Worm (Caenorhabditis elegans) whole organism, L1 larva: ENCODE measurements around the gene arl-3.

ENCODE experiments used
- F16B12.6 ChIP-seq: fragments of 150-350 bp; optimal IDR thresholded peaks from 2 replicates; lab custom pipeline; 2014; ENCODE audit warnings: missing biosample characterization, missing genetic modification characterization
- Y116A8C.19 ChIP-seq: sonication (generic microtip); optimal IDR thresholded peaks from 2 replicates; lab custom pipeline; 2016; ENCODE audit warnings: missing compliant biosample characterization, missing genetic modification characterization, borderline replicate concordance
- ama-1 ChIP-seq: fragments of 150-350 bp; optimal IDR thresholded peaks from 2 replicates; lab custom pipeline; 2014
- blmp-1 ChIP-seq: fragments of 150-350 bp; optimal IDR thresholded peaks from 2 replicates; lab custom pipeline; 2014; ENCODE audit warnings: missing biosample characterization, missing genetic modification characterization
- ceh-63 ChIP-seq: fragments of 200-800 bp; sonication (Bioruptor generic); optimal IDR thresholded peaks from 2 replicates; lab custom pipeline; 2018; ENCODE audit warnings: mild to moderate bottlenecking, missing genetic modification characterization, missing compliant biosample characterization
- ceh-8 ChIP-seq: fragments of 200-800 bp; sonication (Bioruptor generic); optimal IDR thresholded peaks from 2 replicates; lab custom pipeline; 2018; ENCODE audit warnings: mild to moderate bottlenecking, missing genetic modification characterization, moderate library complexity, missing compliant biosample characterization
- ceh-88 ChIP-seq: fragments of 200-800 bp; sonication (Bioruptor generic); IDR thresholded peaks from 2 replicates; pipeline ENCODE4 v1.3.6; 2022; ENCODE audit warnings: missing genetic modification characterization, missing compliant biosample characterization
- ceh-90 ChIP-seq: sonication (generic microtip); optimal IDR thresholded peaks from 2 replicates; lab custom pipeline; 2016; ENCODE audit warnings: missing genetic modification characterization, missing compliant biosample characterization
- ces-1 ChIP-seq: fragments of 150-350 bp; optimal IDR thresholded peaks from 2 replicates; lab custom pipeline; 2014; ENCODE audit warnings: missing biosample characterization, missing genetic modification reagents, missing genetic modification characterization
- dpl-1 ChIP-seq, 3 experiments: fragments of 150-350 bp in 2 of 3; sonication (generic microtip) in 1 of 3; optimal IDR thresholded peaks; 2 replicates each; lab custom pipeline; 2014 to 2017; ENCODE audit warnings: missing biosample characterization in 3 of 3, missing genetic modification characterization in 3 of 3, missing genetic modification reagents in 3 of 3
- dsc-1 ChIP-seq: sonication (generic microtip); optimal IDR thresholded peaks from 2 replicates; lab custom pipeline; 2016; ENCODE audit warnings: mild to moderate bottlenecking, missing genetic modification characterization, missing compliant biosample characterization
- efl-1 ChIP-seq, 4 experiments: fragments of 150-350 bp; optimal IDR thresholded peaks in 3 of 4; peaks in 1 of 4; 1 replicate in 1 of 4; 2 replicates in 3 of 4; lab custom pipeline; 2014; ENCODE audit warnings: missing biosample characterization in 2 of 4, missing genetic modification characterization in 2 of 4, missing genetic modification reagents in 2 of 4
- egl-27 ChIP-seq, 2 experiments: fragments of 150-350 bp in 1 of 2; sonication (generic microtip); optimal IDR thresholded peaks; 3 replicates each; lab custom pipeline; 2017 to 2018; ENCODE audit warnings: missing biosample characterization in 2 of 2, missing genetic modification characterization in 2 of 2, missing genetic modification reagents in 2 of 2
- elt-2 ChIP-seq: sonication (generic microtip); optimal IDR thresholded peaks from 2 replicates; lab custom pipeline; 2016; ENCODE audit warnings: missing genetic modification characterization, mild to moderate bottlenecking, inconsistent platforms, missing compliant biosample characterization, missing genetic modification reagents
- elt-3 ChIP-seq, 6 experiments: fragments of 150-350 bp in 1 of 6; sonication (generic microtip); optimal IDR thresholded peaks; 2 replicates each; lab custom pipeline; 2017 to 2018; ENCODE audit warnings: missing biosample characterization in 6 of 6, missing genetic modification characterization in 6 of 6, inconsistent platforms in 1 of 6
- fkh-10 ChIP-seq: sonication (generic microtip); optimal IDR thresholded peaks from 2 replicates; lab custom pipeline; 2017; ENCODE audit warnings: missing biosample characterization, missing genetic modification reagents, missing genetic modification characterization
- fkh-4 ChIP-seq: sonication (generic microtip); optimal IDR thresholded peaks from 2 replicates; lab custom pipeline; 2016; ENCODE audit warnings: missing compliant biosample characterization, missing genetic modification characterization, borderline replicate concordance
- fkh-8 ChIP-seq: sonication (generic microtip); optimal IDR thresholded peaks from 2 replicates; lab custom pipeline; 2016; ENCODE audit warnings: mild to moderate bottlenecking, missing genetic modification characterization, missing compliant biosample characterization
- hlh-17 ChIP-seq: fragments of 200-800 bp; sonication (Bioruptor generic); optimal IDR thresholded peaks from 2 replicates; lab custom pipeline; 2018; ENCODE audit warnings: missing genetic modification characterization, mild to moderate bottlenecking, missing compliant biosample characterization, moderate library complexity, borderline replicate concordance
- hlh-4 ChIP-seq: sonication (generic microtip); optimal IDR thresholded peaks from 2 replicates; lab custom pipeline; 2016; ENCODE audit warnings: mild to moderate bottlenecking, missing genetic modification characterization, missing compliant biosample characterization
- irx-1 ChIP-seq: sonication (generic microtip); optimal IDR thresholded peaks from 2 replicates; lab custom pipeline; 2016; ENCODE audit warnings: missing genetic modification characterization, missing compliant biosample characterization
- isw-1 ChIP-seq: fragments of 200-800 bp; sonication (Bioruptor generic); IDR thresholded peaks from 2 replicates; pipeline ENCODE4 v1.3.6; 2022; ENCODE audit warnings: missing genetic modification characterization, missing compliant biosample characterization
- lin-13 ChIP-seq: fragments of 150-350 bp; optimal IDR thresholded peaks from 2 replicates; lab custom pipeline; 2014; ENCODE audit warnings: missing biosample characterization, missing genetic modification reagents, missing genetic modification characterization
- lin-15B ChIP-seq: fragments of 150-350 bp; sonication (generic microtip); optimal IDR thresholded peaks from 3 replicates; lab custom pipeline; 2014; ENCODE audit warnings: missing biosample characterization, missing genetic modification characterization
- lin-39 ChIP-seq: fragments of 150-350 bp; optimal IDR thresholded peaks from 2 replicates; lab custom pipeline; 2014; ENCODE audit warnings: missing biosample characterization, missing genetic modification reagents, missing genetic modification characterization
- lir-3 ChIP-seq: sonication (generic microtip); optimal IDR thresholded peaks from 2 replicates; lab custom pipeline; 2016; ENCODE audit warnings: mild to moderate bottlenecking, missing genetic modification characterization, moderate library complexity, missing compliant biosample characterization; ENCODE audit not compliant: poor library complexity
- mep-1 ChIP-seq: fragments of 150-350 bp; optimal IDR thresholded peaks from 2 replicates; lab custom pipeline; 2014; ENCODE audit warnings: missing biosample characterization, missing genetic modification characterization
- nhr-11 ChIP-seq: fragments of 150-350 bp; optimal IDR thresholded peaks from 2 replicates; lab custom pipeline; 2014; ENCODE audit warnings: missing biosample characterization, missing genetic modification characterization
- nhr-12 ChIP-seq: sonication (generic microtip); optimal IDR thresholded peaks from 2 replicates; lab custom pipeline; 2017; ENCODE audit warnings: missing biosample characterization, missing genetic modification characterization
- nhr-19 ChIP-seq: fragments of 200-800 bp; sonication (Bioruptor generic); conservative IDR thresholded peaks from 2 replicates; pipeline ENCODE4 v1.3.6; 2022; ENCODE audit warnings: missing genetic modification characterization, missing compliant biosample characterization
- nhr-28 ChIP-seq: fragments of 150-350 bp; optimal IDR thresholded peaks from 2 replicates; lab custom pipeline; 2014; ENCODE audit warnings: missing biosample characterization, missing genetic modification characterization
- nhr-47 ChIP-seq: sonication (generic microtip); optimal IDR thresholded peaks from 2 replicates; lab custom pipeline; 2016; ENCODE audit warnings: mild to moderate bottlenecking, missing genetic modification characterization, moderate library complexity, missing compliant biosample characterization
- nhr-71 ChIP-seq: sonication (generic microtip); optimal IDR thresholded peaks from 2 replicates; lab custom pipeline; 2016; ENCODE audit warnings: mild to moderate bottlenecking, missing genetic modification characterization, moderate library complexity, missing compliant biosample characterization
- nhr-84 ChIP-seq: sonication (generic microtip); optimal IDR thresholded peaks from 2 replicates; lab custom pipeline; 2017; ENCODE audit warnings: missing biosample characterization, missing genetic modification characterization
- nhr-85 ChIP-seq: sonication (generic microtip); peaks from one replicate; lab custom pipeline; 2016; ENCODE audit warnings: missing genetic modification characterization, inconsistent platforms, missing compliant biosample characterization
- nhr-90 ChIP-seq: sonication (generic microtip); optimal IDR thresholded peaks from 2 replicates; lab custom pipeline; 2016; ENCODE audit warnings: mild to moderate bottlenecking, missing genetic modification characterization, missing compliant biosample characterization; ENCODE audit not compliant: poor library complexity
- pqm-1 ChIP-seq: sonication (generic microtip); optimal IDR thresholded peaks from 3 replicates; lab custom pipeline; 2017; ENCODE audit warnings: missing biosample characterization, missing genetic modification characterization
- snpc-4 ChIP-seq: fragments of 150-350 bp; optimal IDR thresholded peaks from 2 replicates; lab custom pipeline; 2014; ENCODE audit warnings: missing biosample characterization, missing genetic modification characterization
- snu-23 ChIP-seq: sonication (generic microtip); optimal IDR thresholded peaks from 2 replicates; lab custom pipeline; 2016; ENCODE audit warnings: missing genetic modification characterization, missing compliant biosample characterization
- sox-4 ChIP-seq: sonication (generic microtip); optimal IDR thresholded peaks from 2 replicates; lab custom pipeline; 2016; ENCODE audit warnings: missing genetic modification characterization, missing compliant biosample characterization
- sup-37 ChIP-seq: fragments of 200-800 bp; sonication (Bioruptor generic); optimal IDR thresholded peaks from 2 replicates; lab custom pipeline; 2018; ENCODE audit warnings: mild to moderate bottlenecking, missing genetic modification characterization, missing compliant biosample characterization
- unc-86 ChIP-seq: sonication (generic microtip); optimal IDR thresholded peaks from 2 replicates; lab custom pipeline; 2016; ENCODE audit warnings: missing genetic modification characterization, missing compliant biosample characterization
- xbp-1 ChIP-seq: sonication (generic microtip); optimal IDR thresholded peaks from 2 replicates; lab custom pipeline; 2016; ENCODE audit warnings: missing genetic modification characterization, missing compliant biosample characterization
- ztf-11 ChIP-seq, 2 experiments: sonication (generic microtip); optimal IDR thresholded peaks; 2 replicates each; lab custom pipeline; 2016 to 2017; ENCODE audit warnings: missing genetic modification characterization in 2 of 2, missing biosample characterization in 1 of 2, missing compliant biosample characterization in 1 of 2
- ztf-4 ChIP-seq: fragments of 150-350 bp; optimal IDR thresholded peaks from 2 replicates; lab custom pipeline; 2014; ENCODE audit warnings: missing biosample characterization, missing genetic modification characterization

The arl-3 gene

DNA sequence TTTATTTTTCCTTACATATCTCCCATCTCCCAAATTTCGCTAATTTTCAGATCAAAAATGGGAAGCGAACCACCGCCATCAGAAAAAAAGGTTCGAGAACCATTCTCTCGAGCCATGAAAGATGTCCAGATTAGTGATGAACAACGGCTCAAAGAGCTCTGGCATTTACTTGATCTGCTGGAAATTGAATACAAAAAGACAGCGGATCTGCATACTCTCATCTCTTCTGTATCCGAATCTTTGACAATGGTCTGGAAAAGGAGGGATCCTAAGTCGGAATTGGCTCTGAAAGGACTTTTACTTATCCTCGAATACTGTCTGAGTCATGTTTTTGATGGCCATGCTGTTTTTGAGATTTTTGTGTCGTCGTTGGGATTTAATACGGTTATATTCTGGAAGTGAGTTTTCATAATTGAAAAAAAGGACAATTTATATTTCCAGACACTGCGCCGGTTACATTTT is 5.4 kb upstream of the arl-3 start, which contains the start of gene tps-2:
Gene tps-2, plus strand, starts transcription at position 51 of the 462 bp plus-strand sequence.
- TF ChIP-seq ceh-8 (no peak), ama-1 (lab: Kevin White, UChicago) (peak; percentile 63)

DNA sequence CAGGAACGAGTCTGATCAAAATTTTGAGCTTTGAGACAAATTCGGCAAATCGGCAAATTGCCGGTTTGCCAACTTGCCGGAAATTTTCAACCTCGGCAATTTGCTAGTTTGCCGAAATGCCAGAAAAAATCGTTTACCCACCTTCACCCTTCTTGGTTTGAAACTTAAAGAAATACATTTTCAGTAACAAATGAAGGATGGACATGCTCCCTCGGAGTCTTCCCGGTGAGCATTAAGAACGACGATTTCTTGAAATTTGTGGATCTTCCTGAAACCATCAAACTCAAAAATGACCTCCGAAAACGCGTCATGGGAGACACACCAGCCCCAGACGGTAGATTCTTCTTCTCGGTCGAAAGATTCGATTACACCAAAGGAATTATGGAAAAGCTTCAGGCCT is 3.5 kb upstream of the arl-3 start:
- TF ChIP-seq efl-1 (optimal IDR thresholded peaks at IDR 0.05; lab: Kevin White, UChicago), result no peak
- TF ChIP-seq efl-1 (GFP tag; optimal IDR thresholded peaks at IDR 0.05 in 1 of 2; lab: Kevin White, UChicago), result peak in 1 of 2 experiments; percentile 51
- no peak for TF ChIP-seq ceh-63 (GFP tag; lab: Kevin White, UChicago)
- TF ChIP-seq, all 84 proteins: peak for 1

DNA sequence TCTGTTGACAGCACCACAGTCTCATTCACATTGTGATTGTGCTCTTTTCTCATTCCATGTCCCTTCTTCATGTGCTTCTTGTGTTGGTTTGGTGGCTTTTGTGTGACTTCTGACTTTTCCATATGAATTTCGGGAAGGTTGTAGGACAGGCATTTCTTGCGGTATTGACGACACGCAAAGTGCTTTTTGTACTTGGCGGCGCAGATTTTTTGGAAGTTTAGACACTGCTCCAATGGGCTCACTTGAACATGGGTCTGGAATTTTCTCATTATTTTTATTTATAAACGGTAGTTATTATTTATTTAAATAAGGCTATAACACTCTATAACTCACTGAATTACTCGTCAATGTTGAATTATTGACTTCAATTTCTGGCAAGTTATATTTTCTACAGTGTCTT is 2.0 kb upstream of the arl-3 start:
- TF ChIP-seq ces-1 (GFP tag; lab: Kevin White, UChicago) (no peak), elt-2 (peak; percentile 15), nhr-12 (tag; lab: Kevin White, UChicago) (no peak), lin-15B (tag; lab: Kevin White, UChicago) (no peak), ztf-4 (peak; percentile 49), isw-1 (GFP tag; lab: Robert Waterston, UW) (no peak), irx-1 (tag; lab: Kevin White, UChicago) (no peak), nhr-71 (tag; lab: Kevin White, UChicago) (no peak), nhr-47 (tag; lab: Kevin White, UChicago) (no peak), snpc-4 (tag; lab: Kevin White, UChicago) (no peak)

DNA sequence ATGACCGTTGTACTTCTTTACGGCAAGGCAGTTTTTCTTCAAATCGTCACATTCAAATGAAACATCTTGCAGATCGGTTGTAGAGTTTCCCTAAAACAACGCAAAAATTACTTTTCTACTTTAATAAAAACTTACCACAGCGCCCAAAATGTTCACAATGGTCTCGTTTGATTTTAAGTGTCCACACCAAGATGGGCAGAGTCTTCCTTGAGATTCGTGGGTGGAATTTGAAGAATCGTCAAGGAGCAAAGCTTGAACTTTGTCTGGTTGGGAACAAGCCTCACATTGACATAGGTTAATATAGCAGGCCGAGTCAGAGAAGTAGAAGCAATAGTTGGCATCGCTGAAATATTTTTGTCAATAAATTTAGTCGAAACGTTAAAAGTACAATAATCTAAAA is 1.2 kb upstream of the arl-3 start:
- TF ChIP-seq elt-2, result no peak
- TF ChIP-seq fkh-4, result no peak
- TF ChIP-seq fkh-8 (tag; lab: Kevin White, UChicago), result no peak
- TF ChIP-seq hlh-4, result no peak
- no peak for TF ChIP-seq pqm-1 (tag; lab: Kevin White, UChicago)
- TF ChIP-seq ces-1 (GFP tag; lab: Kevin White, UChicago), result no peak
- TF ChIP-seq elt-3 (tag; optimal IDR thresholded peaks at IDR 0.05; lab: Kevin White, UChicago), result no peak
- TF ChIP-seq nhr-84 (tag; lab: Kevin White, UChicago), result no peak
- no peak for TF ChIP-seq xbp-1 (tag; lab: Kevin White, UChicago)
- TF ChIP-seq nhr-19 (GFP tag; lab: Robert Waterston, UW), result no peak
- no peak for TF ChIP-seq isw-1 (GFP tag; lab: Robert Waterston, UW)
- no peak for TF ChIP-seq lin-13

DNA sequence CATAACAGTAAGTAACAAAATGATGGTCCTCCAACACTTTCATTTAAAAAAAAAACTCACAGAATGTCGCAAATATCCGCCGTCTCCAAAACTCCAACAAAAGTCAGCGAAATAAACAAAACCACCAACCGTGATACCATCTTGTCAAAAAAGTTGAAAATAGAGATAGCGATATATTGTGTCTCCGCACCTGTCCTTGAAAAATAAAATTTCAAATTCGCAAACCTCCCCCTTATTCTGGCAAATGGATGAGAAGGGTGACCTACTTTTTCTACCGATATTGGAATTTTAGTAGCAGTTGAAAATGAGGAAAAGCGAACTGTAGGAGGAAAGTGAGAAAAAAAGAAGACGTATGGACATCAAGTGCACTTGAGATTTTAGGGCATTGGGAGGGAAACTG is 793 bp upstream of the arl-3 start, which contains the start of gene F19H8.2:
Gene F19H8.2, minus strand, starts transcription at position 391 of the 400 bp plus-strand sequence.
- TF ChIP-seq fkh-10 (GFP tag; lab: Kevin White, UChicago) (no peak), lir-3 (tag; lab: Kevin White, UChicago) (no peak), blmp-1 (tag; lab: Kevin White, UChicago) (peak; percentile 84), lin-39 (tag; lab: Kevin White, UChicago) (no peak), mep-1 (tag; lab: Kevin White, UChicago) (peak; percentile 12), dpl-1 (GFP tag; optimal IDR thresholded peaks at IDR 0.05; lab: Kevin White, UChicago) (no peak), ceh-90 (tag; lab: Kevin White, UChicago) (no peak), ama-1 (lab: Kevin White, UChicago) (no peak), egl-27 (tag; optimal IDR thresholded peaks at IDR 0.05; lab: Kevin White, UChicago) (no peak), hlh-17 (GFP tag; lab: Kevin White, UChicago) (no peak), sox-4 (tag; lab: Kevin White, UChicago) (no peak), nhr-90 (no peak), nhr-85 (tag; lab: Kevin White, UChicago) (peak; percentile 68), nhr-71 (tag; lab: Kevin White, UChicago) (no peak), ztf-11 (tag; optimal IDR thresholded peaks at IDR 0.05; lab: Kevin White, UChicago) (no peak), ztf-4 (no peak), dsc-1 (no peak), snu-23 (GFP tag; lab: Kevin White, UChicago) (no peak), unc-86 (tag; lab: Kevin White, UChicago) (no peak), Y116A8C.19 (tag; lab: Kevin White, UChicago) (no peak), elt-3 (tag; optimal IDR thresholded peaks at IDR 0.05; lab: Kevin White, UChicago) (no peak), sup-37 (no peak), F16B12.6 (tag; lab: Kevin White, UChicago) (no peak), nhr-11 (tag; lab: Kevin White, UChicago) (no peak), ceh-88 (no peak), pqm-1 (tag; lab: Kevin White, UChicago) (no peak), nhr-28 (tag; lab: Kevin White, UChicago) (no peak)
